Worm (Caenorhabditis elegans): ENCODE data around the gene EGAP5.1.

EGAP5.1 gene

DNA sequence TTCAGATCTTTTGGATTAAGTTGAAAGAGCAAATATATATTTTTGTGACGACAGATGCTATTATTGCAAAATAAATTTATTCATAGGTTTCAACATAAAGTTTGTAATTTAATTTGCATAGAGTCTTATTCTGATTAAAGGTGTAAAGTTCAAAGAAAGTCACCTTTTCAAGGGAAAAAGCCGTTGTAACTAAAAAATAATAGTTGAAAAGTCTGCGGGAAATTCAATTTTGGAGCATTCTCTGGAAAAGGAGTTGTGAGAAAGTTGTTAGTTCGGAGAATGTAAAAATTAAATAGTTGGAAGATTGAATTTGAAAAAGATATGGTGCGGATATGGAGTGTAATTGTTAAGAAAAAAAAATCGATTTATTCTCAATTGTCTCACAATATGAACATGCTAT is 1.2 kb downstream of the EGAP5.1 start:
- no peak for TF ChIP-seq nhr-80 (tag; optimal IDR thresholded peaks at IDR 0.05)
- no peak for TF ChIP-seq cebp-1 (GFP tag; IDR thresholded peaks at IDR 0.05)
- no peak for TF ChIP-seq cebp-1 (tag; optimal IDR thresholded peaks at IDR 0.05)
- no peak for TF ChIP-seq F55B11.4 (tag; optimal IDR thresholded peaks at IDR 0.05; ENCODE audit: borderline replicate concordance, insufficient read depth)
- TF ChIP-seq B0336.3 (GFP tag; IDR thresholded peaks at IDR 0.05) = no peak
- no peak for TF ChIP-seq egl-18 (GFP tag; IDR thresholded peaks at IDR 0.05)
- no peak for TF ChIP-seq C06A6.2 (GFP tag; conservative IDR thresholded peaks at IDR 0.05)
- no peak for TF ChIP-seq attf-5 (GFP tag; optimal IDR thresholded peaks at IDR 0.05)
- TF ChIP-seq lir-1 (GFP tag; conservative IDR thresholded peaks at IDR 0.05) = no peak
- TF ChIP-seq rec-8 (tag; optimal IDR thresholded peaks at IDR 0.05) = no peak
- no peak for TF ChIP-seq snpc-1.3 (tag; optimal IDR thresholded peaks at IDR 0.05; ENCODE audit: insufficient read depth)
- no peak for TF ChIP-seq attf-3 (GFP tag; conservative IDR thresholded peaks at IDR 0.05)
- no peak for TF ChIP-seq madf-10 (tag; optimal IDR thresholded peaks at IDR 0.05)
- no peak for TF ChIP-seq chd-7 (tag; optimal IDR thresholded peaks at IDR 0.05)
- TF ChIP-seq aptf-2 (GFP tag; conservative IDR thresholded peaks at IDR 0.05) = no peak

DNA sequence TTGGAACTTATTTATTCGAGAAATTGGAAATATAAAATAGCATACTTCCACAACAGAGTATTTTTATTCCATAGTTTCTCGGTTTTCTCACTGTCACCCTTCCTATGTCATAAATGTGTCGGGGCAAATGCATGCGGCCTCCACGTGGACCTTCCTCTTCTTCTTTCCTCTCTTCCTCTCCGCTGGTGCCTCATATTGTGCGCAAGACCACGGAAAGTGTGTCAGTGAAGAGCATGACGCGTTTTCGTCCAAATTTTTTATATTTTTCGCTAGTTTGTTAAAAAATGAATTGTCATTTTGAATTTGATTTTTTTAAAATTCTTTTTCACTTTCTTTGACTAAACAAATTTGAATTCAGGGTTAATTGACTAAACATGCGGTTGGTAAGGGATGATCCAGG is 2.2 kb downstream of the EGAP5.1 start, which contains the start of gene mans-3:
Gene mans-3, plus strand, starts transcription at position 359 of the 400 bp plus-strand sequence.
- TF ChIP-seq ztf-22 (GFP tag; optimal IDR thresholded peaks at IDR 0.05) (peak; percentile 47), Y95B8A.8 (GFP tag; IDR thresholded peaks at IDR 0.05) (no peak), unc-62 (GFP tag; optimal IDR thresholded peaks at IDR 0.05) (peak; percentile 61), lin-40 (tag; optimal IDR thresholded peaks at IDR 0.05) (peak; percentile 94), let-607 (tag; optimal IDR thresholded peaks at IDR 0.05) (peak; percentile 98), pbrm-1 (GFP tag; IDR thresholded peaks at IDR 0.05) (peak; percentile 82), K12H6.12 (tag; optimal IDR thresholded peaks at IDR 0.05) (peak; percentile 83), F23B12.7 (tag; optimal IDR thresholded peaks at IDR 0.05; ENCODE audit: insufficient read depth) (peak; percentile 66), nfyb-1 (GFP tag; IDR thresholded peaks at IDR 0.05) (peak; percentile 75; the same call in 1 of the 2 replicates), F33H1.4 (GFP tag; IDR thresholded peaks at IDR 0.05) (no peak), nhr-80 (tag; optimal IDR thresholded peaks at IDR 0.05) (peak; percentile 95), repo-1 (tag; optimal IDR thresholded peaks at IDR 0.05) (peak; percentile 57), ZK185.1 (tag; optimal IDR thresholded peaks at IDR 0.05; ENCODE audit: poor library complexity, severe bottlenecking) (peak; percentile 73), gei-17 (GFP tag; optimal IDR thresholded peaks at IDR 0.05) (peak; percentile 70), K11D2.4 (GFP tag; IDR thresholded peaks at IDR 0.05) (peak; percentile 85), pha-4 (tag; optimal IDR thresholded peaks at IDR 0.05) (peak; percentile 23), Y67H2A.10 (GFP tag; conservative IDR thresholded peaks at IDR 0.05) (no peak), F57A8.1 (GFP tag; optimal IDR thresholded peaks at IDR 0.05) (no peak), nhr-27 (tag; optimal IDR thresholded peaks at IDR 0.05) (no peak), rcor-1 (GFP tag; IDR thresholded peaks at IDR 0.05) (peak; percentile 69), zim-3 (tag; optimal IDR thresholded peaks at IDR 0.05) (no peak), Y53G8AR.9 (GFP tag; conservative IDR thresholded peaks at IDR 0.05) (peak; percentile 82; the same call in 1 of the 2 replicates), efl-1 (GFP tag; optimal IDR thresholded peaks at IDR 0.05) (no peak), F49E8.2 (tag; optimal IDR thresholded peaks at IDR 0.05; ENCODE audit: insufficient read depth) (no peak), F57C9.4 (tag; optimal IDR thresholded peaks at IDR 0.05) (no peak), hmg-20 (GFP tag; IDR thresholded peaks at IDR 0.05) (peak; percentile 59; the same call in 1 of the 2 replicates), F22D6.2 (tag; optimal IDR thresholded peaks at IDR 0.05) (peak; percentile 79), ztf-26 (tag; optimal IDR thresholded peaks at IDR 0.05) (peak; percentile 85), lin-35 (GFP tag; optimal IDR thresholded peaks at IDR 0.05) (peak in 2 of 3 experiments; percentile 27 to 84), snpc-4 (GFP tag; optimal IDR thresholded peaks at IDR 0.05) (no peak), snpc-4 (tag; optimal IDR thresholded peaks at IDR 0.05) (peak in 2 of 4 experiments; percentile 55 to 81), sea-2 (GFP tag; IDR thresholded peaks at IDR 0.05) (no peak), ztf-25 (GFP tag; IDR thresholded peaks at IDR 0.05) (no peak)
